Worm (Caenorhabditis elegans) whole organism, mixed stage, embryonic: ENCODE results near the gene M02D8.5.

ENCODE experiments used
- M03D4.4 ChIP-seq: sonication (generic microtip); optimal IDR thresholded peaks from 2 replicates; lab custom pipeline; 2017; ENCODE audit warnings: mild to moderate bottlenecking, missing genetic modification characterization, missing compliant biosample characterization
- bed-3 ChIP-seq: fragments of 200-800 bp; sonication (Bioruptor generic); optimal IDR thresholded peaks from 3 replicates; lab custom pipeline; 2018; ENCODE audit warnings: mild to moderate bottlenecking, missing genetic modification characterization, moderate library complexity, missing compliant biosample characterization
- blmp-1 ChIP-seq: fragments of 150-350 bp; optimal IDR thresholded peaks from 2 replicates; lab custom pipeline; 2014; ENCODE audit warnings: missing biosample characterization, missing genetic modification characterization
- ceh-39 ChIP-seq: fragments of 150-350 bp; optimal IDR thresholded peaks from 2 replicates; lab custom pipeline; 2014; ENCODE audit warnings: missing biosample characterization, missing genetic modification characterization
- ceh-43 ChIP-seq: fragments of 200-800 bp; sonication (Bioruptor generic); optimal IDR thresholded peaks from 2 replicates; lab custom pipeline; 2018; ENCODE audit warnings: mild to moderate bottlenecking, missing genetic modification characterization, moderate library complexity, missing compliant biosample characterization
- ceh-83 ChIP-seq: fragments of 200-800 bp; sonication (Bioruptor generic); optimal IDR thresholded peaks from 2 replicates; lab custom pipeline; 2018; ENCODE audit warnings: mild to moderate bottlenecking, missing genetic modification characterization, missing compliant biosample characterization
- ces-1 ChIP-seq: fragments of 150-350 bp; optimal IDR thresholded peaks from 2 replicates; lab custom pipeline; 2014; ENCODE audit warnings: missing biosample characterization, missing genetic modification reagents, missing genetic modification characterization
- cnd-1 ChIP-seq: fragments of 200-800 bp; sonication (Bioruptor generic); optimal IDR thresholded peaks from 2 replicates; lab custom pipeline; 2018; ENCODE audit warnings: mild to moderate bottlenecking, missing genetic modification characterization, missing compliant biosample characterization
- drap-1 ChIP-seq: fragments of 200-800 bp; sonication (Bioruptor generic); optimal IDR thresholded peaks from 3 replicates; lab custom pipeline; 2018; ENCODE audit warnings: mild to moderate bottlenecking, missing genetic modification characterization, missing compliant biosample characterization
- elt-1 ChIP-seq: sonication (generic microtip); optimal IDR thresholded peaks from 2 replicates; lab custom pipeline; 2017; ENCODE audit warnings: missing genetic modification characterization, mild to moderate bottlenecking, missing compliant biosample characterization, antibody characterized with exemption, moderate library complexity, borderline replicate concordance; ENCODE audit not compliant: insufficient read depth
- elt-3 ChIP-seq: fragments of 150-350 bp; optimal IDR thresholded peaks from 2 replicates; lab custom pipeline; 2014; ENCODE audit warnings: missing biosample characterization, missing genetic modification characterization
- flh-1 ChIP-seq: fragments of 200-800 bp; sonication (Bioruptor generic); optimal IDR thresholded peaks from 2 replicates; lab custom pipeline; 2018; ENCODE audit warnings: mild to moderate bottlenecking, missing genetic modification characterization, moderate library complexity, missing compliant biosample characterization
- ham-2 ChIP-seq: fragments of 200-800 bp; sonication (Bioruptor generic); optimal IDR thresholded peaks from 2 replicates; lab custom pipeline; 2018; ENCODE audit warnings: mild to moderate bottlenecking, missing genetic modification characterization, missing compliant biosample characterization
- hlh-1 ChIP-seq: fragments of 150-350 bp; optimal IDR thresholded peaks from 2 replicates; lab custom pipeline; 2014; ENCODE audit warnings: missing biosample characterization, missing genetic modification reagents, missing genetic modification characterization
- lin-13 ChIP-seq: fragments of 150-350 bp; optimal IDR thresholded peaks from 2 replicates; lab custom pipeline; 2014; ENCODE audit warnings: missing biosample characterization, missing genetic modification characterization
- lin-32 ChIP-seq: fragments of 200-800 bp; sonication (Bioruptor generic); optimal IDR thresholded peaks from 2 replicates; lab custom pipeline; 2018; ENCODE audit warnings: mild to moderate bottlenecking, missing genetic modification characterization, missing compliant biosample characterization
- lsy-2 ChIP-seq: fragments of 150-350 bp; optimal IDR thresholded peaks from 2 replicates; lab custom pipeline; 2014; ENCODE audit warnings: missing biosample characterization, missing genetic modification characterization
- mab-5 ChIP-seq: fragments of 150-350 bp; optimal IDR thresholded peaks from 2 replicates; lab custom pipeline; 2014; ENCODE audit warnings: missing biosample characterization, missing genetic modification characterization
- mep-1 ChIP-seq: fragments of 150-350 bp; optimal IDR thresholded peaks from 2 replicates; lab custom pipeline; 2017; ENCODE audit warnings: missing biosample characterization, missing genetic modification reagents, missing genetic modification characterization, inconsistent platforms
- mls-2 ChIP-seq: sonication (generic microtip); optimal IDR thresholded peaks from 2 replicates; lab custom pipeline; 2016; ENCODE audit warnings: mild to moderate bottlenecking, missing genetic modification characterization, moderate library complexity, missing compliant biosample characterization
- nhr-12 ChIP-seq: fragments of 150-350 bp; optimal IDR thresholded peaks from 2 replicates; lab custom pipeline; 2014; ENCODE audit warnings: missing biosample characterization, missing genetic modification characterization
- nhr-2 ChIP-seq: fragments of 150-350 bp; optimal IDR thresholded peaks from 2 replicates; lab custom pipeline; 2014; ENCODE audit warnings: missing biosample characterization, missing genetic modification characterization
- nhr-237 ChIP-seq: fragments of 150-350 bp; optimal IDR thresholded peaks from 2 replicates; lab custom pipeline; 2014; ENCODE audit warnings: missing biosample characterization, missing genetic modification characterization
- nhr-28 ChIP-seq: fragments of 150-350 bp; optimal IDR thresholded peaks from 2 replicates; lab custom pipeline; 2014; ENCODE audit warnings: missing biosample characterization, missing genetic modification characterization
- nhr-76 ChIP-seq: sonication (generic microtip); optimal IDR thresholded peaks from 2 replicates; lab custom pipeline; 2017; ENCODE audit warnings: missing biosample characterization, missing genetic modification characterization
- pha-4 ChIP-seq: fragments of 150-350 bp; optimal IDR thresholded peaks from 2 replicates; lab custom pipeline; 2018; ENCODE audit warnings: missing biosample characterization, missing genetic modification reagents, missing genetic modification characterization
- sem-2 ChIP-seq: fragments of 200-800 bp; sonication (Bioruptor generic); optimal IDR thresholded peaks from 2 replicates; lab custom pipeline; 2018; ENCODE audit warnings: mild to moderate bottlenecking, missing genetic modification characterization, missing compliant biosample characterization
- snpc-4 ChIP-seq: fragments of 150-350 bp; optimal IDR thresholded peaks from 2 replicates; lab custom pipeline; 2014; ENCODE audit warnings: missing biosample characterization, missing genetic modification characterization
- sptf-1 ChIP-seq: sonication (generic microtip); optimal IDR thresholded peaks from 2 replicates; lab custom pipeline; 2017; ENCODE audit warnings: mild to moderate bottlenecking, missing genetic modification characterization, moderate library complexity, missing compliant biosample characterization
- tbx-8 ChIP-seq: fragments of 200-800 bp; sonication (Bioruptor generic); optimal IDR thresholded peaks from 2 replicates; lab custom pipeline; 2018; ENCODE audit warnings: mild to moderate bottlenecking, missing genetic modification characterization, moderate library complexity, missing compliant biosample characterization
- unc-120 ChIP-seq: sonication (generic microtip); optimal IDR thresholded peaks from 2 replicates; lab custom pipeline; 2017; ENCODE audit warnings: missing genetic modification characterization, missing compliant biosample characterization; ENCODE audit not compliant: poor library complexity, severe bottlenecking
- unc-39 ChIP-seq: fragments of 150-350 bp; optimal IDR thresholded peaks from 2 replicates; lab custom pipeline; 2014; ENCODE audit warnings: missing biosample characterization, missing genetic modification characterization
- unc-62 ChIP-seq: fragments of 150-350 bp; optimal IDR thresholded peaks from 2 replicates; lab custom pipeline; 2014; ENCODE audit warnings: missing biosample characterization, missing genetic modification reagents, missing genetic modification characterization
- zip-8 ChIP-seq: fragments of 150-350 bp; optimal IDR thresholded peaks from 2 replicates; lab custom pipeline; 2014; ENCODE audit warnings: missing biosample characterization, missing genetic modification characterization
- ztf-11 ChIP-seq: fragments of 150-350 bp; optimal IDR thresholded peaks from 2 replicates; lab custom pipeline; 2014; ENCODE audit warnings: missing biosample characterization, missing genetic modification characterization

Gene M02D8.5

ce11 chrX:8739373-8739772 lies 22.0 kb downstream of the M02D8.5 start, which contains the start of gene M02D8.2:
TSS of gene M02D8.2 (plus strand) at chrX:8739673.
- TF ChIP-seq flh-1 (GFP tag; lab: Kevin White, UChicago): no peak
- TF ChIP-seq nhr-2 (tag; lab: Kevin White, UChicago): no peak
- TF ChIP-seq ham-2: no peak
- no peak for TF ChIP-seq lin-32 (GFP tag; lab: Kevin White, UChicago)
- TF ChIP-seq sem-2 (GFP tag; lab: Kevin White, UChicago): no peak
- no peak for TF ChIP-seq snpc-4
- no peak for TF ChIP-seq tbx-8 (GFP tag; lab: Kevin White, UChicago)
- TF ChIP-seq zip-8: no peak
- no peak for TF ChIP-seq lsy-2 (tag; lab: Kevin White, UChicago)
- no peak for TF ChIP-seq nhr-76 (tag; lab: Kevin White, UChicago)

ce11 chrX:8737801-8738200 lies 23.6 kb downstream of the M02D8.5 start:
- TF ChIP-seq flh-1 (GFP tag; lab: Kevin White, UChicago) (no peak), zip-8 (no peak), mep-1 (tag; lab: Kevin White, UChicago) (no peak), drap-1 (GFP tag; lab: Kevin White, UChicago) (no peak), tbx-8 (GFP tag; lab: Kevin White, UChicago) (no peak), ztf-11 (tag; lab: Kevin White, UChicago) (no peak), ceh-43 (no peak), nhr-12 (tag; lab: Kevin White, UChicago) (no peak), M03D4.4 (tag; lab: Kevin White, UChicago) (no peak), nhr-237 (tag; lab: Kevin White, UChicago) (no peak), mls-2 (tag; lab: Kevin White, UChicago) (no peak), unc-120 (tag; lab: Kevin White, UChicago) (no peak), bed-3 (GFP tag; lab: Kevin White, UChicago) (no peak), elt-1 (tag; lab: Kevin White, UChicago) (no peak), nhr-76 (tag; lab: Kevin White, UChicago) (no peak), blmp-1 (tag; lab: Kevin White, UChicago) (no peak)
- TF ChIP-seq, all 35 proteins: peak for 0

- TF ChIP-seq snpc-4 (no peak), unc-62 (GFP tag; lab: Kevin White, UChicago) (peak; percentile 83), mls-2 (tag; lab: Kevin White, UChicago) (peak; percentile 21), ceh-39 (tag; lab: Kevin White, UChicago) (peak; percentile 78), lin-32 (GFP tag; lab: Kevin White, UChicago) (no peak), unc-39 (no peak), unc-120 (tag; lab: Kevin White, UChicago) (peak; percentile 29), nhr-12 (tag; lab: Kevin White, UChicago) (no peak), ceh-43 (no peak), M03D4.4 (tag; lab: Kevin White, UChicago) (no peak), hlh-1 (tag; lab: Kevin White, UChicago) (peak; percentile 76), nhr-28 (tag; lab: Kevin White, UChicago) (no peak), pha-4 (tag; lab: Kevin White, UChicago) (peak; percentile 44), blmp-1 (tag; lab: Kevin White, UChicago) (no peak), tbx-8 (GFP tag; lab: Kevin White, UChicago) (no peak), sem-2 (GFP tag; lab: Kevin White, UChicago) (no peak), lsy-2 (tag; lab: Kevin White, UChicago) (peak; percentile 36), nhr-237 (tag; lab: Kevin White, UChicago) (no peak), nhr-76 (tag; lab: Kevin White, UChicago) (no peak), mab-5 (no peak), zip-8 (no peak), mep-1 (tag; lab: Kevin White, UChicago) (peak; percentile 67), ceh-83 (GFP tag; lab: Kevin White, UChicago) (no peak), sptf-1 (tag; lab: Kevin White, UChicago) (no peak), drap-1 (GFP tag; lab: Kevin White, UChicago) (no peak), nhr-2 (tag; lab: Kevin White, UChicago) (peak; percentile 78), ces-1 (GFP tag; lab: Kevin White, UChicago) (peak; percentile 38), elt-1 (tag; lab: Kevin White, UChicago) (peak; percentile 66), lin-13 (tag; lab: Kevin White, UChicago) (peak; percentile 46), elt-3 (tag; lab: Kevin White, UChicago) (no peak), ham-2 (no peak), flh-1 (GFP tag; lab: Kevin White, UChicago) (no peak), cnd-1 (tag; lab: Kevin White, UChicago) (peak; percentile 56), bed-3 (GFP tag; lab: Kevin White, UChicago) (no peak), ztf-11 (tag; lab: Kevin White, UChicago) (no peak)
These were observed 24.4 kb downstream of the M02D8.5 start, which contains the start of gene M02D8.3 for ce11 chrX:8736965-8737464. TSS of gene M02D8.3 (minus strand) at chrX:8737015.
